Worm (Caenorhabditis elegans): Measurements from ENCODE around the gene pap-2.

DNA sequence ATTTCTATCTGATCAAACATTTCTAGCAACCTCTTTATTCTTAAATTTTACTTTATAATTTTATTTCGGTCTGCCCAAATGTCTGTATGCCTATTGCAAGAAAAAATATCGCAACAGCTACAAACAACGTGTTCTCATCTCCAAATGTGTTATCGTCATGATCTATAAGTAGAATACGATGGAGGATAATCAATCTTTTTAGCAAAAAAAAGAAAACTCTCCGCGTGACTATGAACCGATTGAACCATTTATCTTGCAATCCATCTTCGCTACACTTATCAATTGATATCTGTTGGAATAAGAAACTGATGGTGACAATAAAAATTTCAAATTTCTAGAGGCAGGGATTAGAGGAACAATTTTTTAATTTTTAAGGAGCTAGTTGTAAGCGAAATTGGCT lies 3.2 kb downstream of the pap-2 start:
- TF ChIP-seq klf-2 (GFP tag; conservative IDR thresholded peaks at IDR 0.05) = no peak
- TF ChIP-seq med-1 (GFP tag; optimal IDR thresholded peaks at IDR 0.05; ENCODE audit: insufficient read depth) = no peak
- no peak for TF ChIP-seq tab-1 (GFP tag; IDR thresholded peaks at IDR 0.05)
- TF ChIP-seq ref-1 (GFP tag; conservative IDR thresholded peaks at IDR 0.05) = no peak
- TF ChIP-seq T22C8.4 (GFP tag; IDR thresholded peaks at IDR 0.05) = no peak
- TF ChIP-seq ztf-29 (GFP tag; IDR thresholded peaks at IDR 0.05) = no peak
- TF ChIP-seq flt-1 (GFP tag; IDR thresholded peaks at IDR 0.05) = no peak
- no peak for TF ChIP-seq cog-1 (tag; optimal IDR thresholded peaks at IDR 0.05)
- TF ChIP-seq ztf-23 (GFP tag; IDR thresholded peaks at IDR 0.05) = no peak

All from whole organism, midembryonic.